Worm (Caenorhabditis elegans): Measurements from ENCODE around the gene T22D1.8.

Gene T22D1.8

ce11 chrIV:6909863-6910733, 4.0 kb upstream of the T22D1.8 start, which contains the start of the genes rpn-1 and ribo-1:
rpn-1 (minus strand) TSS chrIV:6909913.
ribo-1 (plus strand) TSS chrIV:6910683.
- TF ChIP-seq dao-5 (tag; optimal IDR thresholded peaks at IDR 0.05) (no peak), him-1 (tag; optimal IDR thresholded peaks at IDR 0.05) (no peak), W03F9.2 (tag; optimal IDR thresholded peaks at IDR 0.05) (peak; percentile 60)

- TF ChIP-seq dao-5 (tag; optimal IDR thresholded peaks at IDR 0.05) (no peak), him-1 (tag; optimal IDR thresholded peaks at IDR 0.05) (no peak), W03F9.2 (tag; optimal IDR thresholded peaks at IDR 0.05) (no peak)
Measured at ce11 chrIV:6907487-6907886, 1.3 kb upstream of the T22D1.8 start.

DNA sequence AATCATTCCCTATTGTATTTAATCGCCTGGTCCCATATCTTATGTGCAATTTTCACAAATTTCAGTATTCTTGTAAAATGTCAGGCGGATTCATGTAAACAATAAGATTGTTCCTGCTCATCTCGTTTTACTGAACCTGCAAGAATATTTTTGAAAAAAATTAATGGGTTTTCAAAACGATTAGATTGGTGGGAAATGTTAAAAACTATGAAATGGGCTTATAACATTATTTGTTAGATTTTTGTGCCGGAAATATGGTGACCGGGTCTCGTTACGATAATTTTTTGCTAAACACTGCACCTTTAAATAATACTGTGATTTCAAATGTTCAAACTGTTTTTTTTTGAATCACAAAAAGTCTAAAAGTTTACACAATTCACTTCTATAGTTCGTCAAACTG, 720 bp downstream of the T22D1.8 start:
- TF ChIP-seq dao-5 (tag; optimal IDR thresholded peaks at IDR 0.05) (no peak), W03F9.2 (tag; optimal IDR thresholded peaks at IDR 0.05) (no peak), him-1 (tag; optimal IDR thresholded peaks at IDR 0.05) (no peak)

ce11 chrIV:6904606-6905005, 1.5 kb downstream of the T22D1.8 start:
- TF ChIP-seq him-1 (tag; optimal IDR thresholded peaks at IDR 0.05), result no peak
- no peak for TF ChIP-seq dao-5 (tag; optimal IDR thresholded peaks at IDR 0.05)
- TF ChIP-seq W03F9.2 (tag; optimal IDR thresholded peaks at IDR 0.05), result no peak

- TF ChIP-seq him-1 (tag; optimal IDR thresholded peaks at IDR 0.05), result no peak
- no peak for TF ChIP-seq dao-5 (tag; optimal IDR thresholded peaks at IDR 0.05)
- TF ChIP-seq W03F9.2 (tag; optimal IDR thresholded peaks at IDR 0.05), result no peak
Measured at ce11 chrIV:6903575-6903974, 2.6 kb downstream of the T22D1.8 start, which contains the start of gene T22D1.5. T22D1.5 (plus strand) TSS chrIV:6903950.

- TF ChIP-seq him-1 (tag; optimal IDR thresholded peaks at IDR 0.05), result no peak
- no peak for TF ChIP-seq W03F9.2 (tag; optimal IDR thresholded peaks at IDR 0.05)
- no peak for TF ChIP-seq dao-5 (tag; optimal IDR thresholded peaks at IDR 0.05)
Measured at ce11 chrIV:6887601-6888099, 18.5 kb downstream of the T22D1.8 start, which contains the start of the genes T05A12.3 and T05A12.4. T05A12.3 (minus strand) TSS chrIV:6887651. T05A12.4 (plus strand) TSS chrIV:6887948.

ce11 chrIV:6883342-6883741, 22.8 kb downstream of the T22D1.8 start, which contains the start of gene tre-2:
tre-2 (minus strand) TSS chrIV:6883442.
- TF ChIP-seq him-1 (tag; optimal IDR thresholded peaks at IDR 0.05) (no peak), W03F9.2 (tag; optimal IDR thresholded peaks at IDR 0.05) (no peak), dao-5 (tag; optimal IDR thresholded peaks at IDR 0.05) (no peak)

DNA sequence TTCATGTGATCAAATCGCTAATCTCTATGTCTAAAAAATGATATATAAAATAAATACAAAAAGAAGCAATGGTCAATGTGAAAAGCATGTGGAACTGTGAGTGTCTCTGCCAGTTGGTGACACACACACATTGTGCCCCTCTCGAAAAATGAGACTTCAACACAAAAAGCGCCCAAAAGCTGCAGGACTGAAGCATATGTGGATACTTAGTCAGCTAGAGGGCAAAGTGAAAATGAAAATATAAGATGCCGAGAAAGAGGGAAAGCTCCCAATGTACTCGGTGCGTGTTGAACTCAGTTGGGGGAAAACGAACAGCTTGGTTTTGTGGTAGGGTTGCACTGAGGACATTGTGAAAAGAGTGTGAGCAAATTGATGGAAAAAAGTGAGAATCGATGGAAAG, 25.0 kb downstream of the T22D1.8 start:
- TF ChIP-seq W03F9.2 (tag; optimal IDR thresholded peaks at IDR 0.05) (no peak), dao-5 (tag; optimal IDR thresholded peaks at IDR 0.05) (no peak), him-1 (tag; optimal IDR thresholded peaks at IDR 0.05) (peak; percentile 13)

DNA sequence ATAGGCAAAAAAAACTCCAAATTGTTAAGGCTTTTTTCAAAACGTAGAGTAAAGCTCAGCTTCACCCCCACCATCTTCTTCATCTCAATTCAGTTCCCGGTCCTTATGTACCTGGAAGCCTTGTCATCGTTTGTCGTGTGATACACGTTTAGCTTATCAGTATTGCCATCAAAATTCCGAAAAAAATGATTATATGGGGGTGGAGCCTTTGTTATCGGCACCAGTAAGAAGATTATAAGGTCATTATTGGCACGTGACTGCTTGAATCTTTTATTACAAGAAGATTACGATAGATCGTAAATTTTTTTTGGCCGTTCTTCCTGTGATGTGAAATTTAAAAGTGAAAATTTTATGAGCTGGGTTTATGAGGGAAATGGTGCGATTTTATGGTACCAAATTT, 25.7 kb downstream of the T22D1.8 start:
- TF ChIP-seq dao-5 (tag; optimal IDR thresholded peaks at IDR 0.05), result no peak
- TF ChIP-seq W03F9.2 (tag; optimal IDR thresholded peaks at IDR 0.05), result peak; percentile 23

DNA sequence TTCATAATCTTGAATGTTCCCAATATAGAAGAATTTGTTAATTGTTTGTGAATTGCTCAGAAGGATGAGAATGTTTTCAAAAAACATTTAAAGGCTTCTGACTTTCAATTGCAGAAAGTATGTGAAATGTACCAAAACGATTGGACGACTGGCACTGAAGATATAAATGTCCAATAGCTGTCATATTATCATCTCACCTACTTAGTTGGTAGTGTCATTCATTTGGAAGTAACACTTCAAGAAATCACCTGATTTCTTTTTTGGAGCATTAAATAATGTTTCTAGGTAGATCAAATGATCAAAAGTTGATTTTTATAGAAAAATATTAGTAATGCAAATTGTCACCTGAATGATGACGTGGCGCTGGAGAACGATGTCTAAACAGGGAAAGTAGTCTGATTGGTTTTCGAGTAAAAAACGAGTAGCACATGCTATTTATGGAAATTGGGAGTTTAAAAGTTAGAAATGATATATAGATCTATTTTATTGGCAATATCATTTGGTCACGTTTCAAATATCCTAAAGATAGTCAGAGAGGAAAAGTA, 26.4 kb downstream of the T22D1.8 start:
- TF ChIP-seq W03F9.2 (tag; optimal IDR thresholded peaks at IDR 0.05) (no peak), dao-5 (tag; optimal IDR thresholded peaks at IDR 0.05) (no peak), him-1 (tag; optimal IDR thresholded peaks at IDR 0.05) (no peak)

DNA sequence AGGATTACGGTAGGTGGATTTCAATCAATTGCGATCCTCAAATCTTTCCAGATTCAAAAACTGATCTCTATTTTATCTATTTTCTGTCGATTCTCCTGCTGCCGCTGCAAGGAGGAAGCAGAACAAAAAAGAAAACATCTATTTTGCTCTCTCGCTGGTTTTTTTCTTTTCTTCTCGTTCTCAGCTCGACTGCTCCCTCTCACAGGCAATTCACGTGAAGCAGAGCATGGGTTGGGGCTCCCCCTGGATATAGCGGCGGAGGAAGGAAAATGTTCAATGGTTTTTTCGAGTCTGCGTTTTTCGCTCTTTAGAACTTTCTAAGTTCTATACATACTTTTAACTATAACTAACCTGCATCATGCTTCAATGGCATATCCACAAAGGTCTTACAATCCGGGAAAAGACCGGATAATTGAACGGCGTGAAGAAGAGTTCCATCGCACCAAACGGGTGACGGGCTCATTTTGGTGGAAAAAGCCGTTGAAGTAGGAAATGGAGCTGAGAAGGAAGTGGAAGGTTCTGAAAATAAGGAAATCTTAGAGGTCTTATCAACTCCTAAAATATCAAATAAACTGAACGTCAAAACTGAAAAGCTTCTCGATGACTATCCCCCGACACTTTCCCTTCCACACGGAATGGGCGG, 27.1 kb downstream of the T22D1.8 start:
- TF ChIP-seq W03F9.2 (tag; optimal IDR thresholded peaks at IDR 0.05) (no peak), him-1 (tag; optimal IDR thresholded peaks at IDR 0.05) (peak; percentile 70)

ce11 chrIV:6872958-6873357, 33.2 kb downstream of the T22D1.8 start, which contains the start of gene srx-19:
srx-19 (plus strand) TSS chrIV:6873258.
- TF ChIP-seq W03F9.2 (tag; optimal IDR thresholded peaks at IDR 0.05) (no peak), dao-5 (tag; optimal IDR thresholded peaks at IDR 0.05) (no peak), him-1 (tag; optimal IDR thresholded peaks at IDR 0.05) (no peak)

- no peak for TF ChIP-seq him-1 (tag; optimal IDR thresholded peaks at IDR 0.05)
- TF ChIP-seq W03F9.2 (tag; optimal IDR thresholded peaks at IDR 0.05), result no peak
- no peak for TF ChIP-seq dao-5 (tag; optimal IDR thresholded peaks at IDR 0.05)
Measured at ce11 chrIV:6867791-6868190, 38.4 kb downstream of the T22D1.8 start, which contains the start of gene srx-20. srx-20 (plus strand) TSS chrIV:6868091.
